Worm (Caenorhabditis elegans): ENCODE measurements around the gene skr-13.

Gene skr-13

DNA sequence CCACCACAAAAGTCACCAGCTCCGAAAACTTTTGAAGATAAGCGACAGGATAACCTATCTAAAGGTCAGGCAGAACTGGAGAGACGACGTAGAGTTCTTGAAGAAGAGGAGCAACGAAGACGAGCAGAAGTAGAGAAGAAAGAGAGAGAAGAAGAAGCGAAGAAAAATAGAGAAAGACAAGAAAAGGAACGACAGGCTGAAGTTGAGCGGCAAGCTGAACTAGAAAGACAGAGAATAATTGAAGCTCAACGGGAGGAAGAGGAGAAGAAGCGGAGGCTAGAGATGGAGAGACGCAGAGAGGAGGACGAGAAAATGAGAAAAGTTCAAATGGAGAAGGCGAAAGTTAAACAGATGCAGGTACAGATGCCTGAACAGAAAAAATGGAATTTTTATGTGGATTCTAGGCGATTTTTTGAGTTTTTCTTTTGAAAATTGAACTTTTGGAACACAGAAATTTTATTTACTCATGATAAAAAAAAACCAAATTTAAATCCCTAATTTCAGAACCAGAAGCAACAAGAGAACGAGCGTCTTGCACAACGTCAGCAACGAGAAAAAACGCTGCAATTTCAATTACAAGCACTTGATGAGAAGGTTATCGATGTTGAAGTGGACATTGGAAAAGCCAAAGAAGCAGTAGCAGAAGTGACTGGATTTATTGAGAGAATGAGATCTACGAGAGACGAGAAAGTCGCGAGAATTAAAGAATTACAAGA is 41.2 kb downstream of the skr-13 start:
- TF ChIP-seq elt-1 (tag; optimal IDR thresholded peaks at IDR 0.05; ENCODE audit: borderline replicate concordance, insufficient read depth) (no peak), ces-1 (GFP tag; optimal IDR thresholded peaks at IDR 0.05) (peak; percentile 33)

- TF ChIP-seq flh-1 (GFP tag; optimal IDR thresholded peaks at IDR 0.05), result no peak
- TF ChIP-seq pha-4 (tag; optimal IDR thresholded peaks at IDR 0.05), result no peak
- TF ChIP-seq bed-3 (GFP tag; optimal IDR thresholded peaks at IDR 0.05), result no peak
- TF ChIP-seq mls-2 (tag; optimal IDR thresholded peaks at IDR 0.05), result no peak
Measured at ce11 chrIV:17118987-17119732, 43.3 kb downstream of the skr-13 start, which contains the start of gene itsn-1. TSS of gene itsn-1 (plus strand) at chrIV:17119682.

DNA sequence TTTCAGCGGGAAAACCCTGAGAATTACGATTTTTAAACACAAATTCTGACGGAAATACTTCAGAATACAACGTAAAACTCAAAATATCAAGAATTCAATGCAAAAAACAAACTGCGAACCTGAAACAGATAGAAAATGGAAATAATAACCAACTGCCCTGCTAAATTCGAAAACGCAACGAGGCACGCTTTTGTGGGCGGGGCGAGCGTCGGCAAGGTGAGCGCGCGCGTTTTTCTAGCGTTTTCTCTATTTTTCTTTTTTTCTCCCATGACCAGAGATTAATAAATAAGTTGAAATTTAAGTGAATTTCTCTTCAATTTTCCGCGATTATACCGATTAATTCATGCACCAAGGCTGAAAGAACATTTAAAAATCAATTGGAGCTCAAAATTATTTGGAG is 43.8 kb downstream of the skr-13 start, which contains the start of gene uaf-2:
uaf-2 (minus strand) TSS at position 183 of the 400 bp plus-strand sequence.
- TF ChIP-seq ceh-83 (GFP tag; optimal IDR thresholded peaks at IDR 0.05), result no peak
- TF ChIP-seq ztf-11 (tag; optimal IDR thresholded peaks at IDR 0.05), result no peak
- TF ChIP-seq nhr-28 (tag; optimal IDR thresholded peaks at IDR 0.05), result no peak
- peak; percentile 48 for TF ChIP-seq mep-1 (tag; optimal IDR thresholded peaks at IDR 0.05)
- TF ChIP-seq ces-1 (GFP tag; optimal IDR thresholded peaks at IDR 0.05), result no peak
- no peak for TF ChIP-seq ham-2 (GFP tag; optimal IDR thresholded peaks at IDR 0.05)
- no peak for TF ChIP-seq unc-62 (GFP tag; optimal IDR thresholded peaks at IDR 0.05)
- TF ChIP-seq nhr-2 (tag; optimal IDR thresholded peaks at IDR 0.05), result no peak
- TF ChIP-seq drap-1 (GFP tag; optimal IDR thresholded peaks at IDR 0.05), result no peak
- TF ChIP-seq ceh-39 (tag; optimal IDR thresholded peaks at IDR 0.05), result peak; percentile 33
- TF ChIP-seq tbx-8 (GFP tag; optimal IDR thresholded peaks at IDR 0.05), result no peak
- TF ChIP-seq lin-32 (GFP tag; optimal IDR thresholded peaks at IDR 0.05), result no peak
- no peak for TF ChIP-seq mls-2 (tag; optimal IDR thresholded peaks at IDR 0.05)
- TF ChIP-seq lsy-2 (tag; optimal IDR thresholded peaks at IDR 0.05), result no peak
- no peak for TF ChIP-seq elt-1 (tag; optimal IDR thresholded peaks at IDR 0.05; ENCODE audit: borderline replicate concordance, insufficient read depth)

ce11 chrIV:17116821-17117220 is 45.6 kb downstream of the skr-13 start:
- TF ChIP-seq hlh-1 (tag; optimal IDR thresholded peaks at IDR 0.05) (no peak), ces-1 (GFP tag; optimal IDR thresholded peaks at IDR 0.05) (no peak), sptf-1 (tag; optimal IDR thresholded peaks at IDR 0.05) (no peak), ceh-43 (GFP tag; optimal IDR thresholded peaks at IDR 0.05) (no peak), unc-62 (GFP tag; optimal IDR thresholded peaks at IDR 0.05) (no peak), blmp-1 (tag; optimal IDR thresholded peaks at IDR 0.05) (no peak), M03D4.4 (tag; optimal IDR thresholded peaks at IDR 0.05) (no peak), mep-1 (tag; optimal IDR thresholded peaks at IDR 0.05) (no peak), nhr-237 (tag; optimal IDR thresholded peaks at IDR 0.05) (no peak), ceh-83 (GFP tag; optimal IDR thresholded peaks at IDR 0.05) (no peak), sem-2 (GFP tag; optimal IDR thresholded peaks at IDR 0.05) (no peak), nhr-12 (tag; optimal IDR thresholded peaks at IDR 0.05) (no peak), elt-1 (tag; optimal IDR thresholded peaks at IDR 0.05; ENCODE audit: borderline replicate concordance, insufficient read depth) (no peak), ztf-11 (tag; optimal IDR thresholded peaks at IDR 0.05) (no peak), snpc-4 (tag; optimal IDR thresholded peaks at IDR 0.05) (no peak), nhr-2 (tag; optimal IDR thresholded peaks at IDR 0.05) (no peak), drap-1 (GFP tag; optimal IDR thresholded peaks at IDR 0.05) (no peak), lin-32 (GFP tag; optimal IDR thresholded peaks at IDR 0.05) (no peak)

DNA sequence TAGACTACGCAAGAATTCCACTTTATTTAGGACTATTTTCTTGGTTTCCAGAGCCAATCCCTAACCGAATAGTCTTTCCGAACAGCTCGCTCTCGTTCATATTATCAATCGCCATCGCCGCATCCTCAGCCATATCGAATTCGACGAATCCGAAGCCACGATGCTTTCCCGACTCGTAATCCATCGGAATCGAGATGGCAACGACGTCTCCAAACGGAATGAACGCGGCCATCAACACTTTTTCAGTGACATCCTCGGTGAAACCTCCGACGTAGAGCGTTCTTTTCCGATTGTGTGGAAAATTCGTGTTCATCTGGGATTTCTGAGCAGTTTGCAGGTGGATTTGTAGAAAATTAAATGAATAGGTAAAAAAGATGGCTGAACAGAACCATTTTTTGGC is 46.1 kb downstream of the skr-13 start, which contains the start of gene cyn-13:
cyn-13 (minus strand) TSS at position 313 of the 400 bp plus-strand sequence.
- TF ChIP-seq ceh-39 (tag; optimal IDR thresholded peaks at IDR 0.05) (no peak), mab-5 (tag; optimal IDR thresholded peaks at IDR 0.05) (no peak), tbx-8 (GFP tag; optimal IDR thresholded peaks at IDR 0.05) (no peak), ham-2 (GFP tag; optimal IDR thresholded peaks at IDR 0.05) (no peak), elt-3 (tag; optimal IDR thresholded peaks at IDR 0.05) (no peak), unc-120 (tag; optimal IDR thresholded peaks at IDR 0.05; ENCODE audit: poor library complexity, severe bottlenecking) (no peak), ces-1 (GFP tag; optimal IDR thresholded peaks at IDR 0.05) (no peak), ceh-83 (GFP tag; optimal IDR thresholded peaks at IDR 0.05) (no peak), snpc-4 (tag; optimal IDR thresholded peaks at IDR 0.05) (no peak), ceh-43 (GFP tag; optimal IDR thresholded peaks at IDR 0.05) (no peak), lin-13 (tag; optimal IDR thresholded peaks at IDR 0.05) (no peak)

All from whole organism, mixed stage, embryonic.